Worm (Caenorhabditis elegans) whole organism, L4 larva: Measurements from ENCODE around the gene Y73F8A.26.

Experiments used
- F10B5.3 ChIP-seq: sonication (generic microtip); optimal IDR thresholded peaks from 2 replicates; lab custom pipeline; 2016; ENCODE audit warnings: mild to moderate bottlenecking, missing genetic modification characterization, missing compliant biosample characterization
- aly-2 ChIP-seq: sonication (generic microtip); optimal IDR thresholded peaks from 2 replicates; lab custom pipeline; 2018; ENCODE audit warnings: missing biosample characterization, missing genetic modification characterization
- hmg-1.1 ChIP-seq: fragments of 200-800 bp; sonication (Bioruptor generic); IDR thresholded peaks from 2 replicates; pipeline ENCODE4 v1.3.6; 2022; ENCODE audit warnings: missing genetic modification reagents, missing genetic modification characterization, missing compliant biosample characterization
- jun-1 ChIP-seq: fragments of 150-350 bp; optimal IDR thresholded peaks from 2 replicates; lab custom pipeline; 2014; ENCODE audit warnings: missing biosample characterization, missing genetic modification reagents, missing genetic modification characterization
- lin-39 ChIP-seq: fragments of 150-350 bp; optimal IDR thresholded peaks from 2 replicates; lab custom pipeline; 2014; ENCODE audit warnings: missing biosample characterization, missing genetic modification reagents, missing genetic modification characterization
- mes-2 ChIP-seq: sonication (generic microtip); optimal IDR thresholded peaks from 2 replicates; lab custom pipeline; 2016; ENCODE audit warnings: missing genotype, mild to moderate bottlenecking, missing genetic modification characterization, missing compliant biosample characterization; ENCODE audit not compliant: poor library complexity, severe bottlenecking
- nhr-77 ChIP-seq: fragments of 150-350 bp; optimal IDR thresholded peaks from 2 replicates; lab custom pipeline; 2014; ENCODE audit warnings: missing biosample characterization, missing genetic modification characterization
- unc-39 ChIP-seq: sonication (generic microtip); optimal IDR thresholded peaks from 2 replicates; lab custom pipeline; 2017; ENCODE audit warnings: missing biosample characterization, missing genetic modification characterization

ce11 chrIV:15441308-15441707, 32.2 kb upstream of the Y73F8A.26 start, which contains the start of gene Y73F8A.22:
- TF ChIP-seq mes-2 (tag; lab: Kevin White, UChicago) = no peak
- no peak for TF ChIP-seq aly-2 (tag; lab: Kevin White, UChicago)
- no peak for TF ChIP-seq hmg-1.1 (GFP tag; lab: Robert Waterston, UW)
- TF ChIP-seq F10B5.3 (tag; lab: Kevin White, UChicago) = no peak
- no peak for TF ChIP-seq jun-1 (tag; lab: Kevin White, UChicago)
- no peak for TF ChIP-seq unc-39 (tag; lab: Kevin White, UChicago)
- no peak for TF ChIP-seq lin-39 (tag; lab: Kevin White, UChicago)
- no peak for TF ChIP-seq nhr-77
